Worm (Caenorhabditis elegans) whole organism, late embryonic: ENCODE results near the gene T10D4.14.

Source experiments
- C08G9.2 ChIP-seq: sonication (generic microtip); optimal IDR thresholded peaks from 2 replicates; lab custom pipeline; 2016; ENCODE audit warnings: mild to moderate bottlenecking, missing genetic modification characterization, moderate library complexity, missing compliant biosample characterization
- K02D7.2 ChIP-seq: sonication (generic microtip); optimal IDR thresholded peaks from 2 replicates; lab custom pipeline; 2017; ENCODE audit warnings: mild to moderate bottlenecking, missing genetic modification characterization, missing compliant biosample characterization
- hlh-8 ChIP-seq: sonication (generic microtip); optimal IDR thresholded peaks from 2 replicates; lab custom pipeline; 2016; ENCODE audit warnings: missing genotype, missing genetic modification characterization, missing compliant biosample characterization
- nhr-11 ChIP-seq: fragments of 150-350 bp; optimal IDR thresholded peaks from 2 replicates; lab custom pipeline; 2014; ENCODE audit warnings: missing biosample characterization, missing genetic modification characterization
- pha-4 ChIP-seq: fragments of 150-350 bp; optimal IDR thresholded peaks from 2 replicates; lab custom pipeline; 2018; ENCODE audit warnings: missing biosample characterization, missing genetic modification reagents, missing genetic modification characterization
- pqm-1 ChIP-seq: sonication (generic microtip); optimal IDR thresholded peaks from 2 replicates; lab custom pipeline; 2016; ENCODE audit warnings: missing genetic modification characterization, missing compliant biosample characterization
- rnt-1 ChIP-seq: sonication (generic microtip); optimal IDR thresholded peaks from 2 replicates; lab custom pipeline; 2016; ENCODE audit warnings: missing genetic modification characterization, missing compliant biosample characterization
- sox-4 ChIP-seq: sonication (generic microtip); optimal IDR thresholded peaks from 2 replicates; lab custom pipeline; 2017; ENCODE audit warnings: mild to moderate bottlenecking, missing genetic modification characterization, inconsistent platforms, missing compliant biosample characterization
- ttx-3 ChIP-seq: sonication (generic microtip); optimal IDR thresholded peaks from 2 replicates; lab custom pipeline; 2016; ENCODE audit warnings: missing genetic modification reagents, missing genetic modification characterization, missing compliant biosample characterization
- unc-86 ChIP-seq: sonication (generic microtip); optimal IDR thresholded peaks from 2 replicates; lab custom pipeline; 2016; ENCODE audit warnings: missing genetic modification characterization, missing compliant biosample characterization

ce11 chrII:3117471-3117870, 34.0 kb downstream of the T10D4.14 start, which contains the start of gene T10D4.7:
- TF ChIP-seq nhr-11 (tag; lab: Kevin White, UChicago) (no peak), pha-4 (no peak), rnt-1 (tag; lab: Kevin White, UChicago) (no peak), K02D7.2 (tag; lab: Kevin White, UChicago) (no peak), hlh-8 (tag; lab: Kevin White, UChicago) (no peak), C08G9.2 (tag; lab: Kevin White, UChicago) (no peak), sox-4 (no peak), pqm-1 (tag; lab: Kevin White, UChicago) (no peak), ttx-3 (tag; lab: Kevin White, UChicago) (no peak), unc-86 (no peak)
